Worm (Caenorhabditis elegans): Measurements from ENCODE around the gene F48B9.1.

The F48B9.1 gene

DNA sequence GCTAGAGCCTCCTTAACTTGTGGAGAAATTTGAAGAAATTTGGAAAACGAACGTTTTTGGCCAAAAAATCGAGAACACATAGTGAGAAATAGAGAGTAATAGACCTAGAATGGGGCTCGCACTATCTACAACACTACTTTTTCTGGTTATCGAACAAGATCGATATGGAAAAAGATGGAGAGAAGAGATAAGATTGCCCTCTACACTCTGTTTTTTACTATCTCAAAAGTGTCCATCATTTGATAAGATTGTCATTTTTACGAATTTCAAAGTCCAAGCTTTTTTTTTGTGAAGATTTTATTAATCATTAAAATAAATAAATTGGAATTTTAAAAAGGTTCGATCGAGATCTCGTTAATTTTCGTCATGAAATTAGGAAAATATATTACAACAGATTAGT is 23.1 kb downstream of the F48B9.1 start, which contains the start of gene T24C12.3:
TSS of gene T24C12.3 (minus strand) at position 134 of the 400 bp plus-strand sequence.
- TF ChIP-seq unc-39 (tag; optimal IDR thresholded peaks at IDR 0.05) (no peak), R02D3.7 (tag; optimal IDR thresholded peaks at IDR 0.05) (no peak), fos-1 (tag; optimal IDR thresholded peaks at IDR 0.05) (peak; percentile 80), nhr-77 (tag; optimal IDR thresholded peaks at IDR 0.05) (no peak), C34F6.9 (tag; optimal IDR thresholded peaks at IDR 0.05) (no peak)

DNA sequence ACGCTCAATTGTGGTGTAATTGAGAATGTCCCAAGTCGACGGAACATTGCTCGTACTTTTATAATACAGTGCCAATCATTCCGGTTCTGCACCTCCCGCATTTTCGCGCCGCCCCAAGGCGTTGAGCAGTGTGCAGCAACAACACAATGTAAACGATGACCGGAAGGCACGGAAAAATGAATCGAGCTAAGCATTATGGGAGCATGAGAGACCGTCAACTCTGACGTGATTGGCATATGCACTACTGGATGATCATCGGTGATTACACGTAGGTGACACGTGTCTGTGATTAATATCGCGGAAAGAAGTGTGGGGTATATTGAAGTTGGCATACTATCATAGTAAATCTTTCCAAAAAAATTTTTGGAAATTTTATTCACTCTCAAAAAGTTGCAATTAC is 24.3 kb downstream of the F48B9.1 start, which contains the start of gene T24C12.4:
TSS of gene T24C12.4 (minus strand) at position 101 of the 400 bp plus-strand sequence.
- no peak for TF ChIP-seq aly-2 (tag; optimal IDR thresholded peaks at IDR 0.05)
- TF ChIP-seq fos-1 (tag; optimal IDR thresholded peaks at IDR 0.05) = no peak
- no peak for TF ChIP-seq zag-1 (tag; optimal IDR thresholded peaks at IDR 0.05)
- no peak for TF ChIP-seq egl-27 (tag; optimal IDR thresholded peaks at IDR 0.05)
- TF ChIP-seq mdl-1 (tag; optimal IDR thresholded peaks at IDR 0.05) = no peak
- TF ChIP-seq alr-1 (tag; optimal IDR thresholded peaks at IDR 0.05) = no peak
- TF ChIP-seq C34F6.9 (tag; optimal IDR thresholded peaks at IDR 0.05) = no peak
- no peak for TF ChIP-seq sma-3 (GFP tag; optimal IDR thresholded peaks at IDR 0.05)
- TF ChIP-seq nhr-10 (tag; optimal IDR thresholded peaks at IDR 0.05) = no peak
- no peak for TF ChIP-seq unc-55 (GFP tag; optimal IDR thresholded peaks at IDR 0.05)

DNA sequence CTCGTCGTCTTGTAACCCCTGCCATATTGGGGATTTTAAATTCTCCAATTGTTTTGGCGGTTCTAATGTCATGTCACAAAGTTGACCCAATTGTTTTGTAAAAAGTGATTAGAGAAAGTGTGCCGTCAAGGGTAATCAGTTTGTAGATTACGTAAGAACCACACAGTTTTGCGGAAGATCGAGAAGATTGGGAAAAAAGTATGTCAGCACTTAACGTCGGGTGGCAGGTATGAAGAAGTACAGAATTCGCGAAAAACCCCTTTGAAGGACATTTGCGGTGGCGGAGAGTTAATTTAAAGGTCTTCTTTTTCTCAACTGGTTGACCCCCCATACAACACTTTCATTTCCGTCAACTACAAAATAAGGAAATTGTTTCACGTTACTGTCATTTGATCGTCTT is 27.7 kb downstream of the F48B9.1 start:
- TF ChIP-seq sma-9 (GFP tag; optimal IDR thresholded peaks at IDR 0.05) = peak; percentile 7
- no peak for TF ChIP-seq sma-9 (tag; optimal IDR thresholded peaks at IDR 0.05)
- TF ChIP-seq ceh-16 (tag; optimal IDR thresholded peaks at IDR 0.05) = peak; percentile 5
- no peak for TF ChIP-seq unc-55 (GFP tag; optimal IDR thresholded peaks at IDR 0.05)
- no peak for TF ChIP-seq alr-1 (tag; optimal IDR thresholded peaks at IDR 0.05)
- TF ChIP-seq blmp-1 (tag; optimal IDR thresholded peaks at IDR 0.05; ENCODE audit: insufficient read depth) = peak; percentile 43
- TF ChIP-seq sma-3 (GFP tag; optimal IDR thresholded peaks at IDR 0.05) = no peak
- peak; percentile 39 for TF ChIP-seq egl-27 (tag; optimal IDR thresholded peaks at IDR 0.05)
- TF ChIP-seq elt-1 (tag; optimal IDR thresholded peaks at IDR 0.05) = no peak
- no peak for TF ChIP-seq skn-1 (tag; optimal IDR thresholded peaks at IDR 0.05)
- TF ChIP-seq fos-1 (tag; optimal IDR thresholded peaks at IDR 0.05) = no peak
- no peak for TF ChIP-seq nhr-11 (tag; optimal IDR thresholded peaks at IDR 0.05)
- no peak for TF ChIP-seq unc-39 (tag; optimal IDR thresholded peaks at IDR 0.05)
- TF ChIP-seq F13H6.1 (tag; optimal IDR thresholded peaks at IDR 0.05) = no peak
- TF ChIP-seq mdl-1 (tag; optimal IDR thresholded peaks at IDR 0.05) = no peak
- TF ChIP-seq nhr-23 (tag; optimal IDR thresholded peaks at IDR 0.05) = no peak
- no peak for TF ChIP-seq ZK546.5 (tag; optimal IDR thresholded peaks at IDR 0.05)
- no peak for TF ChIP-seq nhr-129 (tag; optimal IDR thresholded peaks at IDR 0.05)
- no peak for TF ChIP-seq R02D3.7 (tag; optimal IDR thresholded peaks at IDR 0.05)
- no peak for TF ChIP-seq nhr-12 (tag; optimal IDR thresholded peaks at IDR 0.05)
- no peak for TF ChIP-seq sem-4 (tag; optimal IDR thresholded peaks at IDR 0.05)
- no peak for TF ChIP-seq peb-1 (tag; optimal IDR thresholded peaks at IDR 0.05)

DNA sequence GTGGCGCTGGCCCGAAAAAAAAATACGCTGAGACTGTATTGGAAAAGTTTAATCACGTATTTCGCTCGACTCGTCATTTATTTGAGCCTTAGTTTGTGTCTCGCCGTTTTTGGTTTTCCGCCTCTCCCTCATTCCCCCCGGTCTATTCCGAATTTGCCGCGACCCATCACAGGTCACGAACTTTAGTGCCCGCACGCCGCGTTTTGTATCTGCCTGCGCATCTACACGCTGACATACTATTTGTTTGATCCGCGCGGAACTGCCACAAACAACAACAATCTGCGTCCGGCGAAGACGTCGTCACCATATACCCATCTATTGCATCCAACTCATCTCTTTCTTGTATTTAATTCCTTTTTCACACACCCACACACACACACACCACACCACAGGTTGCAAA is 29.5 kb downstream of the F48B9.1 start:
- TF ChIP-seq mab-5 (tag; optimal IDR thresholded peaks at IDR 0.05) = no peak
- TF ChIP-seq peb-1 (tag; optimal IDR thresholded peaks at IDR 0.05) = peak; percentile 100
- no peak for TF ChIP-seq ZK546.5 (tag; optimal IDR thresholded peaks at IDR 0.05)
- TF ChIP-seq gmeb-1 (tag; optimal IDR thresholded peaks at IDR 0.05) = no peak
- TF ChIP-seq ceh-16 (tag; optimal IDR thresholded peaks at IDR 0.05) = no peak
- no peak for TF ChIP-seq mbf-1 (tag; optimal IDR thresholded peaks at IDR 0.05)

DNA sequence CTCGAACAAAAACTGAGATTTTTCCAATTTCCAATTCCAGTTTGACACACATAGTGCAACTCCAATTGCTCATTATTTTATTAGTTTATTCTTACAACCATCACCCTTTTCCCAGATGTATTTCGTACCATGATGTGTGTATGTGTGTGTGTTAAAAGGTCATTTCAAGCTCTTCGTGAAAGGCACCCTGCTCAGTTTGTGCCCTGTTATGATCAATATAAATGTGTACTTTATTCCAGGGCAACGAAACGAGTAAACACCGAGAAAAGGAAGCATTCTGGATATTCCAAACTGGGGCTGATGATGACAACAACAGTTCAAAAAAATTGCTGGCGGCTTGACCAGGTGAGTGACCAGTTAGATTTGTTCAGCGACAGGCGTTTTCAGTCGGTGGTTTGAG is 30.1 kb downstream of the F48B9.1 start, which contains the start of gene peb-1:
TSS of gene peb-1 (plus strand) at position 301 of the 400 bp plus-strand sequence.
- no peak for TF ChIP-seq ztf-1 (GFP tag; conservative IDR thresholded peaks at IDR 0.05)
- TF ChIP-seq ztf-11 (tag; optimal IDR thresholded peaks at IDR 0.05) = no peak
- TF ChIP-seq Y55F3AM.14 (GFP tag; optimal IDR thresholded peaks at IDR 0.05) = no peak
- no peak for TF ChIP-seq F13H6.1 (tag; optimal IDR thresholded peaks at IDR 0.05)
- TF ChIP-seq blmp-1 (tag; optimal IDR thresholded peaks at IDR 0.05; ENCODE audit: insufficient read depth) = no peak
- TF ChIP-seq R02D3.7 (tag; optimal IDR thresholded peaks at IDR 0.05) = no peak
- TF ChIP-seq dmd-4 (tag; optimal IDR thresholded peaks at IDR 0.05) = no peak
- no peak for TF ChIP-seq nhr-25 (tag; optimal IDR thresholded peaks at IDR 0.05)
- no peak for TF ChIP-seq ZK546.5 (tag; optimal IDR thresholded peaks at IDR 0.05)
- TF ChIP-seq snpc-4 (tag; optimal IDR thresholded peaks at IDR 0.05) = no peak
- no peak for TF ChIP-seq nhr-23 (tag; optimal IDR thresholded peaks at IDR 0.05)
- no peak for TF ChIP-seq elt-1 (tag; optimal IDR thresholded peaks at IDR 0.05)
- no peak for TF ChIP-seq mbf-1 (tag; optimal IDR thresholded peaks at IDR 0.05)
- TF ChIP-seq ceh-16 (tag; optimal IDR thresholded peaks at IDR 0.05) = no peak
- TF ChIP-seq crh-2 (tag; optimal IDR thresholded peaks at IDR 0.05) = no peak
- no peak for TF ChIP-seq nhr-10 (tag; optimal IDR thresholded peaks at IDR 0.05)
- TF ChIP-seq gmeb-1 (tag; optimal IDR thresholded peaks at IDR 0.05) = no peak
- TF ChIP-seq unc-62 (GFP tag; optimal IDR thresholded peaks at IDR 0.05) = no peak
- no peak for TF ChIP-seq nhr-21 (tag; optimal IDR thresholded peaks at IDR 0.05)
